Worm (Caenorhabditis elegans) whole organism, mixed stage, embryonic: ENCODE data around the gene gpa-11.

ENCODE experiments used
- bed-3 ChIP-seq: fragments of 200-800 bp; sonication (Bioruptor generic); optimal IDR thresholded peaks from 3 replicates; lab custom pipeline; 2018; ENCODE audit warnings: mild to moderate bottlenecking, missing genetic modification characterization, moderate library complexity, missing compliant biosample characterization
- blmp-1 ChIP-seq: fragments of 150-350 bp; optimal IDR thresholded peaks from 2 replicates; lab custom pipeline; 2014; ENCODE audit warnings: missing biosample characterization, missing genetic modification characterization
- ces-1 ChIP-seq: fragments of 150-350 bp; optimal IDR thresholded peaks from 2 replicates; lab custom pipeline; 2014; ENCODE audit warnings: missing biosample characterization, missing genetic modification reagents, missing genetic modification characterization
- elt-1 ChIP-seq: sonication (generic microtip); optimal IDR thresholded peaks from 2 replicates; lab custom pipeline; 2017; ENCODE audit warnings: missing genetic modification characterization, mild to moderate bottlenecking, missing compliant biosample characterization, antibody characterized with exemption, moderate library complexity, borderline replicate concordance; ENCODE audit not compliant: insufficient read depth
- lin-13 ChIP-seq: fragments of 150-350 bp; optimal IDR thresholded peaks from 2 replicates; lab custom pipeline; 2014; ENCODE audit warnings: missing biosample characterization, missing genetic modification characterization
- lsy-2 ChIP-seq: fragments of 150-350 bp; optimal IDR thresholded peaks from 2 replicates; lab custom pipeline; 2014; ENCODE audit warnings: missing biosample characterization, missing genetic modification characterization
- mab-5 ChIP-seq: fragments of 150-350 bp; optimal IDR thresholded peaks from 2 replicates; lab custom pipeline; 2014; ENCODE audit warnings: missing biosample characterization, missing genetic modification characterization
- nhr-12 ChIP-seq: fragments of 150-350 bp; optimal IDR thresholded peaks from 2 replicates; lab custom pipeline; 2014; ENCODE audit warnings: missing biosample characterization, missing genetic modification characterization
- nhr-2 ChIP-seq: fragments of 150-350 bp; optimal IDR thresholded peaks from 2 replicates; lab custom pipeline; 2014; ENCODE audit warnings: missing biosample characterization, missing genetic modification characterization
- nhr-28 ChIP-seq: fragments of 150-350 bp; optimal IDR thresholded peaks from 2 replicates; lab custom pipeline; 2014; ENCODE audit warnings: missing biosample characterization, missing genetic modification characterization
- pha-4 ChIP-seq: fragments of 150-350 bp; optimal IDR thresholded peaks from 2 replicates; lab custom pipeline; 2018; ENCODE audit warnings: missing biosample characterization, missing genetic modification reagents, missing genetic modification characterization
- snpc-4 ChIP-seq: fragments of 150-350 bp; optimal IDR thresholded peaks from 2 replicates; lab custom pipeline; 2014; ENCODE audit warnings: missing biosample characterization, missing genetic modification characterization
- unc-62 ChIP-seq: fragments of 150-350 bp; optimal IDR thresholded peaks from 2 replicates; lab custom pipeline; 2014; ENCODE audit warnings: missing biosample characterization, missing genetic modification reagents, missing genetic modification characterization
- ztf-11 ChIP-seq: fragments of 150-350 bp; optimal IDR thresholded peaks from 2 replicates; lab custom pipeline; 2014; ENCODE audit warnings: missing biosample characterization, missing genetic modification characterization

DNA sequence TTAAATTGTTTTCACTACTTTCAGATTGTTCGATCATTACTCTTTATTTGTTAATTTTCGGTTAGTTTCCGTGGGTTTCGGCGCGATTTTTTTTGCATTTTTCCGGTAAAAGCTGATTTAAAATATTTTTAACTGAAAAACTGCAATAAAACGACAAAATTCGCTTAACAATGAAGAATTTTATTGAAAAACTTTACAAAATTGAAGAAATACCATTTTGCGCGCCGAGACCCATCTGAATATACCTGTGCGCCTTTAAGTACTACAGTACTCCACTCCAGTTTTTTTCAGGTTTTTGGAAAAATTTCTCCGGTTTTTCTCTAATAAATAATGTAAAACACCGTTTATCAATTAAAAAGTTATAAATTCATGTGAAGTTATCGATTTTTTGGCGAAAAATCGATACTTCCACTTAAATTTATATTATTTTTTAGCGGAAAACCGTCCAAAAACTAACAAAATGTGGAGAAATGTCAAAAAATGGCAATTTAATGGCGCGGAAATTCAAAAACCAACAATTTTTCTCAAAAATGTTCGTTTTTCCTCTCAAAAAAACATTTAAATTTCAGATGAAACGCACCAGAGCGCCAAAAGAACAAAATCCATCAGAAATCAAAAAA is 16.1 kb upstream of the gpa-11 start, which contains the start of gene C16A11.10:
- TF ChIP-seq pha-4 (tag; lab: Kevin White, UChicago) (no peak), unc-62 (no peak), nhr-12 (tag; lab: Kevin White, UChicago) (no peak), ces-1 (no peak), nhr-2 (tag; lab: Kevin White, UChicago) (no peak), ztf-11 (tag; lab: Kevin White, UChicago) (no peak), mab-5 (tag; lab: Kevin White, UChicago) (no peak), lin-13 (tag; lab: Kevin White, UChicago) (no peak), elt-1 (tag; lab: Kevin White, UChicago) (no peak), blmp-1 (tag; lab: Kevin White, UChicago) (no peak), bed-3 (GFP tag; lab: Kevin White, UChicago) (no peak), nhr-28 (tag; lab: Kevin White, UChicago) (no peak), lsy-2 (tag; lab: Kevin White, UChicago) (no peak), snpc-4 (tag; lab: Kevin White, UChicago) (no peak)
